Fruit fly (Drosophila melanogaster) whole organism, wandering third instar larva: ENCODE measurements around the gene MtnA.

ENCODE experiments used
- Abd-B ChIP-seq: fragments of >200 bp; optimal IDR thresholded peaks from 2 replicates; lab custom pipeline; 2017; ENCODE audit warnings: missing biosample characterization, missing genetic modification characterization
- Dfd ChIP-seq: fragments of >200 bp; optimal IDR thresholded peaks from 2 replicates; lab custom pipeline; 2017; ENCODE audit warnings: missing biosample characterization, missing genetic modification characterization
- HLH106 ChIP-seq: fragments of 200-800 bp; optimal IDR thresholded peaks from 3 replicates; lab custom pipeline; 2019; ENCODE audit warnings: missing biosample characterization, mild to moderate bottlenecking, missing genetic modification characterization, moderate library complexity
- Myc ChIP-seq: fragments of >200 bp; optimal IDR thresholded peaks from 2 replicates; lab custom pipeline; 2017
- br ChIP-seq: fragments of 200-800 bp; sonication (Bioruptor generic); optimal IDR thresholded peaks from 2 replicates; lab custom pipeline; 2016; ENCODE audit warnings: missing biosample characterization, missing genetic modification characterization
- ey ChIP-seq: fragments of 200-800 bp; sonication (Bioruptor generic); optimal IDR thresholded peaks from 2 replicates; lab custom pipeline; 2016; ENCODE audit warnings: missing biosample characterization, missing genetic modification characterization
- pan ChIP-seq: fragments of >200 bp; optimal IDR thresholded peaks from 2 replicates; lab custom pipeline; 2017

DNA sequence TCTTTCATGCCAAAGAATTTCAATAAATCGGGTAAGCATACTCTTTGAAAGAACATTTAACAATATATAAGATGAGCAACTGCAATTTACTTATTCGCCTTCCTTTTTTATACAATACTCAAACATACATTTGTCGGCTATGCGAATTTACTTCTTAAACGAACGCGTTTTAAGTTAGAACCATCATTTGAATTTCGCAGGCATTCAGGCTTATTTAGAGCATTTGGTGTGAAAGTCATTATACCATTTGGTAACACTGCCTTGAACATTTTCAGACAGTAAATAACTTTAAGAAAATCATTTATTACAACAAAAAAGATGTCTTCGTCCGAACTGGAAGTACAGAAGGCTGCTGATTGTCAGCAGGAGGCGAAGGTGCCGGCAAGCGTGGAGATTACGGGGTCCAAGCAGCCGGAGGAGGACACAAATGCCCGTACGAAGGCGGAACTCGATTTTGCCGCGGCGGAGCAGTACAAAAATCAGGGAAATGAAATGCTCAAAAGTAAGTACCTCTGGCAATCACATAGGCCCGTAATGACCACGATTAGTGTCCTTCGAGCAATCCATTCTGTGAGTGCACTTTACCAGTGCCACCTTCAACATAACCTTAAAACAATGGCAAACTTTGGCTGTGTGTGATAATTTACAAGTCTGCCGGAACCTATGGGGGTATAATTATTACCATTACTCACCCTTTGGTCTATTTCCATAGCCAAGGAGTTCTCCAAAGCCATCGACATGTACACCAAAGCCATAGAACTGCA is 36.1 kb downstream of the MtnA start:
- TF ChIP-seq Myc (lab: Kevin White, UChicago), result no peak
- no peak for TF ChIP-seq pan (lab: Kevin White, UChicago)
- TF ChIP-seq Abd-B (GFP tag; lab: Kevin White, UChicago), result no peak
- no peak for TF ChIP-seq br (GFP tag; lab: Kevin White, UChicago)
- TF ChIP-seq Dfd (GFP tag; lab: Kevin White, UChicago), result no peak
- TF ChIP-seq HLH106, result no peak
- TF ChIP-seq ey (GFP tag; lab: Kevin White, UChicago), result no peak
